Fruit fly (Drosophila melanogaster) whole organism, embryonic: ENCODE data around the gene CG31068.

ENCODE experiments used
- ATbp ChIP-seq: fragments of 200-800 bp; sonication (Bioruptor generic); optimal IDR thresholded peaks from 2 replicates; lab custom pipeline; 2017; ENCODE audit warnings: missing biosample characterization, mild to moderate bottlenecking, missing genetic modification characterization, missing genetic modification reagents
- Abd-B ChIP-seq: fragments of 200-800 bp; sonication (Bioruptor generic); optimal IDR thresholded peaks from 2 replicates; lab custom pipeline; 2018; ENCODE audit warnings: missing biosample characterization, mild to moderate bottlenecking, missing genetic modification characterization, moderate library complexity
- Ada2b ChIP-seq: fragments of 200-800 bp; sonication (Bioruptor generic); IDR thresholded peaks from 2 replicates; pipeline ENCODE4 v1.3.6; 2022; ENCODE audit warnings: missing biosample characterization, missing genetic modification characterization
- Aef1 ChIP-seq: fragments of 200-800 bp; sonication (Bioruptor generic); IDR thresholded peaks from 3 replicates; pipeline ENCODE4 v1.3.6; 2022; ENCODE audit warnings: missing biosample characterization, missing genetic modification characterization
- CG10267 ChIP-seq: fragments of 200-800 bp; sonication (Bioruptor generic); optimal IDR thresholded peaks from 2 replicates; lab custom pipeline; 2018; ENCODE audit warnings: missing biosample characterization, mild to moderate bottlenecking, missing genetic modification characterization, moderate library complexity
- CG10959 ChIP-seq: fragments of 200-800 bp; sonication (Bioruptor generic); IDR thresholded peaks from 2 replicates; pipeline ENCODE4 v1.3.6; 2022; ENCODE audit warnings: missing biosample characterization, missing genetic modification characterization
- CG10979 ChIP-seq: fragments of 200-800 bp; sonication (Bioruptor generic); optimal IDR thresholded peaks from 2 replicates; lab custom pipeline; 2018; ENCODE audit warnings: missing biosample characterization, mild to moderate bottlenecking, missing genetic modification characterization, moderate library complexity
- CG11696 ChIP-seq: fragments of 200-800 bp; sonication (Bioruptor generic); IDR thresholded peaks from 2 replicates; pipeline ENCODE4 v1.3.6; 2022; ENCODE audit warnings: missing biosample characterization, missing genetic modification characterization
- CG11723 ChIP-seq: fragments of 200-800 bp; sonication (Bioruptor generic); optimal IDR thresholded peaks from 2 replicates; lab custom pipeline; 2017; ENCODE audit warnings: missing biosample characterization, mild to moderate bottlenecking, missing genetic modification characterization
- CG12659 ChIP-seq: fragments of 200-800 bp; sonication (Bioruptor generic); optimal IDR thresholded peaks from 3 replicates; lab custom pipeline; 2017; ENCODE audit warnings: mild to moderate bottlenecking, missing biosample characterization, missing genetic modification reagents, missing genetic modification characterization
- CG13296 ChIP-seq: fragments of 200-800 bp; sonication (Bioruptor generic); optimal IDR thresholded peaks from 3 replicates; lab custom pipeline; 2018; ENCODE audit warnings: missing biosample characterization, mild to moderate bottlenecking, missing genetic modification characterization
- CG16863 ChIP-seq: fragments of 200-800 bp; sonication (Bioruptor generic); optimal IDR thresholded peaks from 3 replicates; lab custom pipeline; 2016; ENCODE audit warnings: missing biosample characterization, missing genetic modification characterization
- CG17359 ChIP-seq: fragments of 200-800 bp; sonication (Bioruptor generic); optimal IDR thresholded peaks from 3 replicates; lab custom pipeline; 2018; ENCODE audit warnings: missing biosample characterization, mild to moderate bottlenecking, missing genetic modification characterization, moderate library complexity
- CG2889 ChIP-seq: fragments of 200-800 bp; sonication (Bioruptor generic); IDR thresholded peaks from 3 replicates; pipeline ENCODE4 v1.3.6; 2022; ENCODE audit warnings: missing biosample characterization, missing genetic modification characterization
- CG30403 ChIP-seq: fragments of 200-800 bp; sonication (Bioruptor generic); optimal IDR thresholded peaks from 3 replicates; lab custom pipeline; 2016; ENCODE audit warnings: missing biosample characterization, missing genetic modification characterization
- CG3281 ChIP-seq: fragments of 200-800 bp; sonication (Bioruptor generic); optimal IDR thresholded peaks from 3 replicates; lab custom pipeline; 2017; ENCODE audit warnings: missing biosample characterization, mild to moderate bottlenecking, missing genetic modification characterization
- CG7963 ChIP-seq: fragments of 200-800 bp; sonication (Bioruptor generic); IDR thresholded peaks from 3 replicates; pipeline ENCODE4 v1.3.6; 2022; ENCODE audit warnings: missing biosample characterization, missing genetic modification characterization; ENCODE audit not compliant: partially characterized antibody
- CG7987 ChIP-seq: fragments of 200-800 bp; sonication (Bioruptor generic); optimal IDR thresholded peaks from 2 replicates; lab custom pipeline; 2018; ENCODE audit warnings: missing biosample characterization, mild to moderate bottlenecking, missing genetic modification characterization, moderate library complexity
- CoRest ChIP-seq: fragments of 200-800 bp; sonication (Bioruptor generic); optimal IDR thresholded peaks from 3 replicates; lab custom pipeline; 2018; ENCODE audit warnings: missing biosample characterization, mild to moderate bottlenecking, missing genetic modification characterization, moderate library complexity
- Deaf1 ChIP-seq: fragments of 200-800 bp; optimal IDR thresholded peaks from 3 replicates; lab custom pipeline; 2019; ENCODE audit warnings: missing biosample characterization, mild to moderate bottlenecking, missing genetic modification characterization, moderate library complexity
- Dfd ChIP-seq, 2 experiments: fragments of >200 bp; optimal IDR thresholded peaks; 2 replicates each; lab custom pipeline; 2017; ENCODE audit warnings: missing biosample characterization in 2 of 2, missing genetic modification characterization in 2 of 2
- Ets65A ChIP-seq: fragments of 200-800 bp; sonication (Bioruptor generic); peaks from one replicate; lab custom pipeline; 2016; ENCODE audit warnings: missing biosample characterization, missing genetic modification characterization
- Ets97D ChIP-seq: fragments of 200-800 bp; sonication (Bioruptor generic); optimal IDR thresholded peaks from 3 replicates; lab custom pipeline; 2016; ENCODE audit warnings: missing biosample characterization, missing genetic modification characterization
- HmgZ ChIP-seq: fragments of 200-800 bp; sonication (Bioruptor generic); optimal IDR thresholded peaks from 2 replicates; lab custom pipeline; 2018; ENCODE audit warnings: missing biosample characterization, mild to moderate bottlenecking, missing genetic modification characterization
- Hr78 ChIP-seq, 2 experiments: fragments of 200-800 bp in 1 of 2; fragments of >200 bp in 1 of 2; sonication (Bioruptor generic) in 1 of 2; optimal IDR thresholded peaks; 2 replicates each; lab custom pipeline; 2017 to 2019; ENCODE audit warnings: missing biosample characterization in 2 of 2, missing genetic modification characterization in 2 of 2, mild to moderate bottlenecking in 1 of 2, moderate library complexity in 1 of 2
- Nf-YB ChIP-seq: fragments of 200-800 bp; sonication (Bioruptor generic); optimal IDR thresholded peaks from 3 replicates; lab custom pipeline; 2019; ENCODE audit warnings: missing biosample characterization, mild to moderate bottlenecking, missing genetic modification characterization, moderate library complexity
- Poxn ChIP-seq: fragments of 200-800 bp; sonication (Bioruptor generic); IDR thresholded peaks from 2 replicates; pipeline ENCODE4 v1.3.6; 2022; ENCODE audit warnings: missing biosample characterization, missing genetic modification characterization
- Sry-δ ChIP-seq: fragments of 200-800 bp; sonication (Bioruptor generic); optimal IDR thresholded peaks from 2 replicates; lab custom pipeline; 2016; ENCODE audit warnings: missing biosample characterization, missing genetic modification characterization
- TFAM ChIP-seq: fragments of 200-800 bp; sonication (Bioruptor generic); optimal IDR thresholded peaks from 2 replicates; lab custom pipeline; 2017; ENCODE audit warnings: missing biosample characterization, missing genetic modification characterization, inconsistent platforms
- Trl ChIP-seq, 3 experiments: fragments of >200 bp in 2 of 3; fragments of 200-800 bp in 1 of 3; sonication (Bioruptor generic) in 1 of 3; optimal IDR thresholded peaks; 2 replicates in 1 of 3; 3 replicates in 2 of 3; lab custom pipeline; 2016 to 2017; ENCODE audit warnings: missing biosample characterization in 1 of 3, missing genetic modification characterization in 1 of 3
- ab ChIP-seq: fragments of 200-800 bp; sonication (Bioruptor generic); optimal IDR thresholded peaks from 2 replicates; lab custom pipeline; 2016; ENCODE audit warnings: missing biosample characterization, missing genetic modification characterization
- crp ChIP-seq, 2 experiments: fragments of 200-800 bp; sonication (Bioruptor generic); optimal IDR thresholded peaks; 2 replicates in 1 of 2; 3 replicates in 1 of 2; lab custom pipeline; 2017; ENCODE audit warnings: missing biosample characterization in 2 of 2, missing genetic modification characterization in 2 of 2, mild to moderate bottlenecking in 1 of 2, moderate library complexity in 1 of 2
- dpn ChIP-seq, 2 experiments: fragments of 200-800 bp; sonication (Bioruptor generic); optimal IDR thresholded peaks; 3 replicates each; lab custom pipeline; 2016; ENCODE audit warnings: missing biosample characterization in 2 of 2, missing genetic modification characterization in 2 of 2
- ewg ChIP-seq: fragments of 200-800 bp; sonication (Bioruptor generic); optimal IDR thresholded peaks from 3 replicates; lab custom pipeline; 2017; ENCODE audit warnings: mild to moderate bottlenecking, missing biosample characterization, missing genetic modification reagents, missing genetic modification characterization
- fd64A ChIP-seq: fragments of 200-800 bp; sonication (Bioruptor generic); optimal IDR thresholded peaks from 3 replicates; lab custom pipeline; 2018; ENCODE audit warnings: missing biosample characterization, mild to moderate bottlenecking, missing genetic modification characterization
- gce ChIP-seq: fragments of 200-800 bp; sonication (Bioruptor generic); IDR thresholded peaks from 3 replicates; pipeline ENCODE4 v1.3.6; 2022; ENCODE audit warnings: missing biosample characterization, missing genetic modification characterization
- gt ChIP-seq: fragments of 200-800 bp; sonication (Bioruptor generic); IDR thresholded peaks from 2 replicates; pipeline ENCODE4 v1.3.6; 2022; ENCODE audit warnings: missing biosample characterization, missing genetic modification characterization
- inv ChIP-seq: fragments of 200-800 bp; sonication (Bioruptor generic); IDR thresholded peaks from 2 replicates; pipeline ENCODE4 v1.3.6; 2022; ENCODE audit warnings: missing biosample characterization, missing genetic modification characterization; ENCODE audit not compliant: partially characterized antibody
- jing ChIP-seq: fragments of 200-800 bp; sonication (Bioruptor generic); optimal IDR thresholded peaks from 2 replicates; lab custom pipeline; 2018; ENCODE audit warnings: missing biosample characterization, mild to moderate bottlenecking, missing genetic modification characterization
- lilli ChIP-seq: fragments of 200-800 bp; sonication (Bioruptor generic); optimal IDR thresholded peaks from 3 replicates; lab custom pipeline; 2016; ENCODE audit warnings: missing biosample characterization, missing genetic modification characterization
- lmd ChIP-seq: fragments of 200-800 bp; sonication (Bioruptor generic); IDR thresholded peaks from 2 replicates; pipeline ENCODE4 v1.3.6; 2022; ENCODE audit warnings: missing biosample characterization, missing genetic modification characterization
- onecut ChIP-seq: fragments of 200-800 bp; sonication (Bioruptor generic); IDR thresholded peaks from 2 replicates; pipeline ENCODE4 v1.3.6; 2022; ENCODE audit warnings: missing biosample characterization, missing genetic modification characterization
- seq ChIP-seq: fragments of 200-800 bp; sonication (Bioruptor generic); IDR thresholded peaks from 2 replicates; pipeline ENCODE4 v1.3.6; 2022; ENCODE audit warnings: missing biosample characterization, missing genetic modification characterization
- sob ChIP-seq: fragments of 200-800 bp; sonication (Bioruptor generic); IDR thresholded peaks from 2 replicates; pipeline ENCODE4 v1.3.6; 2022; ENCODE audit warnings: missing biosample characterization, missing genetic modification characterization
- tgo ChIP-seq: fragments of 200-800 bp; sonication (Bioruptor generic); IDR thresholded peaks from 3 replicates; pipeline ENCODE4 v1.3.6; 2022; ENCODE audit warnings: missing biosample characterization, missing genetic modification characterization
- twi ChIP-seq: fragments of 200-800 bp; optimal IDR thresholded peaks from 2 replicates; lab custom pipeline; 2019; ENCODE audit warnings: missing biosample characterization, mild to moderate bottlenecking, missing genetic modification characterization, moderate library complexity
- wek ChIP-seq: fragments of 200-800 bp; sonication (Bioruptor generic); optimal IDR thresholded peaks from 3 replicates; lab custom pipeline; 2018; ENCODE audit warnings: missing biosample characterization, mild to moderate bottlenecking, missing genetic modification characterization, moderate library complexity
- z ChIP-seq: fragments of 200-800 bp; sonication (Bioruptor generic); IDR thresholded peaks from 3 replicates; pipeline ENCODE4 v1.3.6; 2022; ENCODE audit warnings: missing biosample characterization, missing genetic modification characterization

CG31068 gene

dm6 chr3R:27274533-27275447, 41.3 kb downstream of the CG31068 start, which contains the start of gene CG5938 (continued):
- TF ChIP-seq ATbp (GFP tag; lab: Kevin White, UChicago), result no peak
- TF ChIP-seq dpn (GFP tag; optimal IDR thresholded peaks at IDR 0.05; lab: Kevin White, UChicago), result peak in 1 of 2 experiments; percentile 42
- TF ChIP-seq Hr78 (GFP tag; optimal IDR thresholded peaks at IDR 0.05; lab: Kevin White, UChicago), result no peak
- peak; percentile 6; the same call in 1 of the 2 replicates for TF ChIP-seq Ada2b (GFP tag; lab: Robert Waterston, UW)
- peak; percentile 17 for TF ChIP-seq twi (tag; lab: Kevin White, UChicago)
- no peak for TF ChIP-seq ab (GFP tag; lab: Kevin White, UChicago)
- no peak for TF ChIP-seq lmd
- TF ChIP-seq CG17359, result peak; percentile 24
- TF ChIP-seq wek, result no peak
- TF ChIP-seq Sry-δ (GFP tag; lab: Kevin White, UChicago), result no peak
- TF ChIP-seq onecut (GFP tag; lab: Robert Waterston, UW), result peak; percentile 73
- TF ChIP-seq Nf-YB (GFP tag; lab: Kevin White, UChicago), result no peak
- no peak for TF ChIP-seq gt (GFP tag; lab: Robert Waterston, UW)
- peak; percentile 48; the same call in 2 of the 3 replicates for TF ChIP-seq Aef1 (GFP tag; lab: Robert Waterston, UW)
- TF ChIP-seq tgo, result peak; percentile 20; the same call in 1 of the 3 replicates
- no peak for TF ChIP-seq inv (GFP tag; lab: Robert Waterston, UW)
- peak; percentile 35 for TF ChIP-seq CG12659 (GFP tag; lab: Kevin White, UChicago)
- TF ChIP-seq CoRest (tag; lab: Kevin White, UChicago), result peak; percentile 51
- peak; percentile 62 for TF ChIP-seq seq (GFP tag; lab: Robert Waterston, UW)
- TF ChIP-seq CG16863 (GFP tag; lab: Kevin White, UChicago), result no peak
- TF ChIP-seq CG10979, result no peak
- peak; percentile 70 for TF ChIP-seq Ets65A (GFP tag; lab: Kevin White, UChicago)
- no peak for TF ChIP-seq CG7987 (GFP tag; lab: Kevin White, UChicago)
- peak; percentile 55 for TF ChIP-seq HmgZ (tag; lab: Kevin White, UChicago)
- TF ChIP-seq CG13296 (GFP tag; lab: Kevin White, UChicago), result no peak
- TF ChIP-seq z (GFP tag; lab: Robert Waterston, UW), result no peak
- TF ChIP-seq CG10959 (GFP tag; lab: Robert Waterston, UW), result 0 out of 2 replicates have a peak, but pooled peaks have one; percentile 13
- TF ChIP-seq gce, result no peak
- no peak for TF ChIP-seq CG11696
- TF ChIP-seq CG30403 (GFP tag; lab: Kevin White, UChicago), result peak; percentile 43
- no peak for TF ChIP-seq Ets97D (GFP tag; lab: Kevin White, UChicago)
- TF ChIP-seq fd64A (GFP tag; lab: Kevin White, UChicago), result no peak
- TF ChIP-seq crp (GFP tag; optimal IDR thresholded peaks at IDR 0.05; lab: Kevin White, UChicago), result peak; percentile 29 to 88
- no peak for TF ChIP-seq jing (GFP tag; lab: Kevin White, UChicago)
- TF ChIP-seq TFAM (GFP tag; lab: Kevin White, UChicago), result no peak
- peak; percentile 25 for TF ChIP-seq Abd-B (GFP tag; lab: Kevin White, UChicago)
- TF ChIP-seq CG3281, result peak; percentile 30
- TF ChIP-seq Trl (optimal IDR thresholded peaks at IDR 0.05; lab: Kevin White, UChicago), result no peak
- no peak for TF ChIP-seq Trl (GFP tag; optimal IDR thresholded peaks at IDR 0.05; lab: Kevin White, UChicago)
- TF ChIP-seq Deaf1, result peak; percentile 35
- TF ChIP-seq sob (GFP tag; lab: Robert Waterston, UW), result 0 out of 2 replicates have a peak, but pooled peaks have one; percentile 9
- TF ChIP-seq Dfd (GFP tag; optimal IDR thresholded peaks at IDR 0.05; lab: Kevin White, UChicago), result no peak
- TF ChIP-seq ewg (GFP tag; lab: Kevin White, UChicago), result no peak
- no peak for TF ChIP-seq CG2889 (GFP tag; lab: Robert Waterston, UW)
- TF ChIP-seq lilli (GFP tag; lab: Kevin White, UChicago), result peak; percentile 27
- no peak for TF ChIP-seq Poxn (GFP tag; lab: Robert Waterston, UW)
- no peak for TF ChIP-seq CG11723
- peak; percentile 79 for TF ChIP-seq CG10267 (tag; lab: Kevin White, UChicago)
- no peak for TF ChIP-seq CG7963
